Fruit fly (Drosophila melanogaster) S2 (cell line): ENCODE data around the gene CG46306.

Experiments
- CG8478 ChIP-seq: fragments of >200 bp; optimal IDR thresholded peaks from 2 replicates; lab custom pipeline; 2018
- CTCF ChIP-seq, 2 experiments: fragments of >200 bp; optimal IDR thresholded peaks; 2 replicates each; lab custom pipeline; 2018

DNA sequence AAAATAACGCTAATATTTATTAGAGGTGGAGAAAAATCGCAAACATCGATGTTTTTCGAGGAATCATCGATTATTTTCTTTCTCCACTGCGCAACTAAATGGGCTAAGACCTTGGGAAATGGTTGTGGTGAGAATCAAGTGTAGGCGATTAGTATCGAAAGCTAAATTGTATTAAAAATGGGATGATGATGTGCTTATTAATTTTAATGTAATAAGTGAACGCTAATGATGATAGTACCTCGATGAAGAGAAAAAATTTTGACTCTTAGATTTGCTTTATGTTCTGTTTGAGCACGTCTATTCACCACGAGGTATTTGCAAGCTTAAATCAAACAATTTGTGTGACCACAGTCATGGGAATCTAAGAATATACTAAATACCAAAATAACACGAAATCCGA lies 32.0 kb downstream of the CG46306 start, which contains the start of the genes Rai1 and CG13005:
- TF ChIP-seq CTCF (optimal IDR thresholded peaks at IDR 0.05; lab: Kevin White, UChicago) (no peak), CG8478 (no peak)
